Worm (Caenorhabditis elegans): Measurements from ENCODE around the gene sam-4.

sam-4 gene

DNA sequence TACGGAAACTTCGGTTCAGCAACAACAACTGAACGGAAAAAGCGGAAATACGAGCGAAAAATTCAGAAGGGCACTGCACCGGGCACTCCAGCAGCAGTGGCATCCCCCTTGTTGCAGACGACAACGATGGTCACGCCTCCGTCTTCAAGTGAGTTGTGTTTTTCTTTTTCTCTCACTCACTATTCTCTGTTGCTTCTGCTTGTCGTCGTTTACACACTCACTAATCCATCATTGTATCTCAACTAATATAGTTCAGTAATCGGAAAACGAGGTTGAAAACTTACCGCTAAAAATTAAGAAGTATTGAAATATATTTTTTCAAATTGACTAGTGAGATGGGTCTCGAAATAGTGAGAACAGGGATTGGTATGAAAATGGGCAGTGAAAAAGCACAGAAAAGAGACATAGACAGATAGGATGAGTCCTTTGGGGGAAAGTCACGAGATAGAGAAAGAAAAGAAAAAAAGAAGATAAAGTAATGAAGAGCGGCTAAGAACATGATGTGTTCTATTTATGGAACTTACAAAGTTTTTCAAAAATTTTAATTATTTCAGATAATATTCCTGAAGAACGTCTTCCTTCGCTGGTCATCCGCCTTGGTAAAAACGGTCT, 14.2 kb upstream of the sam-4 start:
- TF ChIP-seq unc-62 (GFP tag; optimal IDR thresholded peaks at IDR 0.05): no peak

DNA sequence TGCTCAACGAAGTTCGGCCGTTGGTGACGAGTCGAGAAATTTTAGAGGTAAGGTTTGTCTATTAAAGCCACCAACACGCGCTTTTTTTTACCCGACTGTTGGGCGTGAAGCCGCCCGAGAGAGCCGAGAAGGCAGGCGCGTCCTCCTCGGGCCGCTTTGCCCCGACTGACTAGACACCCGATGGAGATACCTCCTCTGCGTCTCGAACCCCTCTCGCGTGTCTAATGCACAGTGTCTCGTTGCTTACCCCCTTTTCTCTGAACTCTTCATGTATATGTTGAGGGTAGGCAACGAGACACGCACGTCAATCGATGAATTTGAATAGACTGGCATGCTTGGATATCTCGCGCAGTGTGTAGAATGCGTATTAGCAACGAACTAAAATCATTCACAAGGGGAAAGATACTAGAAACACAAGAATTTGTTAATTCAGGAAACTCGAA, 12.7 kb upstream of the sam-4 start:
- no peak for TF ChIP-seq unc-62 (GFP tag; optimal IDR thresholded peaks at IDR 0.05)

DNA sequence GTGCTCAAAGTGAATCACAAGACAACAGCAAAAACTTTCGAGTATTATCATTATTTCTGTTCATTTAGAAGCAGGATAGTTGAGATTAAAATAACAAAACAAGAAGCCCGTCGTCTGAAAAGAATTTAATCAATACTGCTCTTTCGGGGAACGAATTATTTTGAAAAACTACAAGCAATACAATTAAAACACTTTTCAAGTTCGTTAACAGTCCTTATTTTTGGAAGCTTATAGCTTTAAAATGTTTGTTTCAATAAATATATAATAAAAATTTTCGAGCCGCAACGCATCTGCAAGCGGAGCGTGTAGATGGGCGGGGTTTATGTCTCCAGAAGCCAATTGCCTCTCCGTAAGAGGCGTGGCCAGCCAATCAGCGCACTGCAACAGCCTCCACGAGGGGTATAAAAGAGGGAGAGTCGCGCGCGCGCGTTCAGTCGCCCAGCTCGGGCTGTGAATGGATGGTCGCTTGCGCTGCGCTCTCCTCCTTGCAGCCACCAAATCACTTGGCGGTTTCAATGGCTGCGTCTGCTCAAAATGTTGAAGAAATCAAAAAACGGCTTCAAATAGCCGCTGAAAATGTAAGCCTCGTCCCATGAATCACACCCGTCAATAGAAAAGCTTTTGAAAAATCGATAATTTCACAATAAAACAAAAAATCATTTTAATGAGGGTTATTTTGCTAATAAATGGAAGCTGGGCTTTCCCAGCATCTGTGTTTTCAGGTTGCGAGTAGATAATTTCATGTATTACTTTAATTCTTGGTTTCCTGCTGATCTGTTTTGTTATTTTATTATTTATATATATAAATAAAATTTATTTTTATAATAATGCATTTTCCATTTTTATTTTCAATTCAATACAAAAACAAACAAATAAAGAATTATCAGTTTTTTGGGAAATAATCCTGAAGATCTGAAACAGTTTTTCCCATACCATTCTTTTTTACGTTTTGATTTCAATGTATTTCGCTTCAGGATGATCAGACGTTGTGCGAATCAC, 11.9 kb upstream of the sam-4 start, which contains the start of the genes ift-43 and mdt-26:
Gene ift-43, minus strand, starts transcription at position 51 of the 999 bp plus-strand sequence.
Gene mdt-26, plus strand, starts transcription at position 446 of the 999 bp plus-strand sequence.
- TF ChIP-seq unc-62 (GFP tag; optimal IDR thresholded peaks at IDR 0.05): no peak

ce11 chrII:5660155-5660554, 11.1 kb upstream of the sam-4 start:
- no peak for TF ChIP-seq unc-62 (GFP tag; optimal IDR thresholded peaks at IDR 0.05)

- TF ChIP-seq unc-62 (GFP tag; optimal IDR thresholded peaks at IDR 0.05): no peak
Observed at ce11 chrII:5659675-5660074, 10.6 kb upstream of the sam-4 start, which contains the start of gene fut-3. TSS of gene fut-3 (minus strand) at chrII:5659775.

DNA sequence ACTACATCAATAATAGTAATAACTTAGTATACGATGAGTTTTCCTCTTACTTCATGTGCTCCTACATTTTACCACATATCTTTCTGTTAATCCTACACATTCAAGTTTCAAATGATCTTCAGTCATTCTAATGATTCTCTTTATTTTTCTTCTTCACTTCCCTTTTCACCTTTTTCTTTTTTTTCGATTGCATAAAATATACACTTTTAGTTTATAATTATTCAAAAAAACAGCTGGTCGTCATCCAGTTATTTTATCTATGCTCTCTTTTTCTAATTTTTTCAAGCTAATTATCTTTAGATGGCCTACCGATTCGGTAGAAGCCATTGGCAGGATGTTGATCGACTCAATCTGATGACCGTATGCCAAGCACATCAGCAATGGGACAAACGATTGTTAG, 5.1 kb upstream of the sam-4 start, which contains the start of gene F59E12.1:
Gene F59E12.1, plus strand, starts transcription at position 301 of the 400 bp plus-strand sequence.
- no peak for TF ChIP-seq unc-62 (GFP tag; optimal IDR thresholded peaks at IDR 0.05)

DNA sequence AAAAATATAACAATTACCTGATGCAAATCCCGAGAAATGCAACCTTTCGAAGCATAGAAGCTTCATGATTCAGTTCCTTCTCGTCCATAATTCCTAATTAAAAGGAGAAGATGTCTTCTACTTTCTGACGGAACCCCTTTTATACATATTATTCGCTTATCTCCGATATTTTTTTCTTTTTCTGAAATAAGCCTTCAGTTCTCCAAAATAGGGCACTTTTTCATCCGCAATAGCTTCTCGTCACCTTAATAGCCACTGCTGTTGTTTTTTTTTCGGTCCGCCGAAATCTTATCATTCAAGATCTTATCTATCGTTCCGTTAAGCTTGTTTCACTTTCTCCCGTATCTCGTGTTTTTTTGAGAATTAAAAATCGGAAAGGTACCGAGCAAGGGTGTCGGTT, 3.2 kb upstream of the sam-4 start, which contains the start of gene bli-2:
Gene bli-2, minus strand, starts transcription at position 101 of the 400 bp plus-strand sequence.
- TF ChIP-seq unc-62 (GFP tag; optimal IDR thresholded peaks at IDR 0.05): no peak

- TF ChIP-seq unc-62 (GFP tag; optimal IDR thresholded peaks at IDR 0.05): no peak
Observed at ce11 chrII:5651426-5651825, 2.3 kb upstream of the sam-4 start.

DNA sequence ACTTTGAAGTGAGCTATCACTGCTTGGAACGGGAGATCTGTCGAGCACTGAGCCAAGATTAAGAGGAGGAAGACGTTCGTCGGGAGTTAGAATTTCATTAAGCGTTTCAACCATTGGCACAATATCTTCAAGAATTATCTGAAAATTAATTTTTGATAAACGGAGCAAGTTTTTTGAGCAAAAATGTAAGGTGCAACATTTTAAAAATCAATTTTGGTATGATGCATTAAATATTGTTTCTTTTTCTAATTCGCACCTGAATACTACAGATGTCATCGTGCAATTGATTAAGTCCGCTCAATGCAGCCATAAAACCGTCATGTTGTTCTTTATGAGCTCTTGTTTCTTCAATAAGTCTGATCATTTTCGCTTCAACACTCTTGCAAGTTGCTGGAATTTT, 814 bp downstream of the sam-4 start, which contains the start of gene ddl-1:
Gene ddl-1, minus strand, starts transcription at position 101 of the 400 bp plus-strand sequence.
- no peak for TF ChIP-seq unc-62 (GFP tag; optimal IDR thresholded peaks at IDR 0.05)

ce11 chrII:5646942-5647341, 2.1 kb downstream of the sam-4 start, which contains the start of gene F59E12.9:
TSS of gene F59E12.9 (minus strand) at chrII:5647042.
- TF ChIP-seq unc-62 (GFP tag; optimal IDR thresholded peaks at IDR 0.05): no peak

DNA sequence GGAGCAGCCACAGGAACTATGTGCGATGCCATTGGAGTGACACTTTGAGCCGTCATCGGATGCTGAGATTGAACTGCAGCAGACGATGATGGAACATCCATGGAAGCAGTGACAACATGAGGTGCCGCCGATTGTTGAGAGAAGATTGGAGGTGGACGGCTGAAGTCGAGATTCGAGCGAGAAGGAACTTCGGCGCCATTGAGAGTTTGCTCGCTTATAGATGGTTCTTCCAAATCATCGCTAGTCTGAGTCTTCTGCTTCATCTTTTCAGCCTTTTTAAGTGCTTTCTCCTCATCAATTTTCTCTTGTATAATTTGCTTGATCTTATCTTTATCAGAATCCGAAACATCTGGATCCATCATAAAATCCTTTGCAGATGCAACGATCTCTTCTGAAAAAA, 7.0 kb downstream of the sam-4 start:
- TF ChIP-seq unc-62 (GFP tag; optimal IDR thresholded peaks at IDR 0.05): no peak

DNA sequence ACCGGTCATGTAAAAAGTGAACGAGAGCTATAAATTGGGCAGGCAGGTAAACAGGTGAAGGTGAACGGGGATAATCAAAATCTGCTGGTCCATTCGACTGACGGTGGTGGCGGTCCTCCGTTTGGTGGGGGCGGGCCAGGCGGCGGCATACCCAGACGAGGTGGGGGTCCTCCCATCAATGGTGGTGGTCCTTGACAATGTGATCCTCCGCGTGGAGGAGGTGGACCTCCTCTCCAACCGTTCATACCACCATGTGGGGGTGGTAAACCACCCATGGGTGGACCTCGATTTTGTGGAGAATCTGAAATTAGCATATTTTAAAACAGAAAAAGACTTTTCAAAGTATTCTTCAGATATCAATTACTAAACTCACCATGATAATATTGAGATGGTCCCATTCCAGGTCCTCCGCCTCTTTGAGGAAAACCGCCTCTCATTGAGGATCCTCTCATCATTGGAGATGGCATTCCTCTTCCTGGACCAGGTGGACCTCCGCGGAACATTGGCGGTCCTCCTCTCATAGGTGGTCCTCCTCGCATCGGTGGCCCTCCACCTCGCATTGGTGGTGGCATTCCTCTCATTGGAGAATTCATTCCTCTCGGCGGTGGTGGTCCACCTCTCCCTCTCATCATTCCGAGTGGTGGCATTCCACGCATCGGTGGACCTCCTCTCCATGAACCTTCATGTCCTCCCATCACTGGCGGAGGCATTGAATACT, 8.6 kb downstream of the sam-4 start:
- TF ChIP-seq unc-62 (GFP tag; optimal IDR thresholded peaks at IDR 0.05): no peak

ce11 chrII:5638059-5638458, 11.0 kb downstream of the sam-4 start, which contains the start of gene F59E12.3:
TSS of gene F59E12.3 (plus strand) at chrII:5638359.
- no peak for TF ChIP-seq unc-62 (GFP tag; optimal IDR thresholded peaks at IDR 0.05)

DNA sequence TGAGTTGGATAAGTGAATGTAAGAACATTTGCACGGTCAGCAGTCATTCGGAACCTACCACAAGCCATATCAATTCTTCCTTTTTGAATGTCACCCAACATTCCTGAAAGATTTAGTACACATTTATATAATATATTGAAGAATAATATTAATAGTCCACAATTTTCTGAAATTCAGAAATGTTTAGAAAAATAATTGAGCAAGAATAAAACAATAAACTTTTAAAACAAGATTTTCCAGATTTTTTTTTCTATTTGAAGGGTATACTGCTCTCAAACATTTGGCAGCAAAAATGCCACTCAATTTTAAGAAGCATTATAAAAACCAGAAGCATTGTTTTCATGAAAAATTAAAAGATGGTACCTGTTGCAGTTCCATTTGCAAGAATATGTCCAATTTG, 12.3 kb downstream of the sam-4 start, which contains the start of gene F59E12.8:
Gene F59E12.8, minus strand, starts transcription at position 101 of the 400 bp plus-strand sequence.
- TF ChIP-seq unc-62 (GFP tag; optimal IDR thresholded peaks at IDR 0.05): no peak

DNA sequence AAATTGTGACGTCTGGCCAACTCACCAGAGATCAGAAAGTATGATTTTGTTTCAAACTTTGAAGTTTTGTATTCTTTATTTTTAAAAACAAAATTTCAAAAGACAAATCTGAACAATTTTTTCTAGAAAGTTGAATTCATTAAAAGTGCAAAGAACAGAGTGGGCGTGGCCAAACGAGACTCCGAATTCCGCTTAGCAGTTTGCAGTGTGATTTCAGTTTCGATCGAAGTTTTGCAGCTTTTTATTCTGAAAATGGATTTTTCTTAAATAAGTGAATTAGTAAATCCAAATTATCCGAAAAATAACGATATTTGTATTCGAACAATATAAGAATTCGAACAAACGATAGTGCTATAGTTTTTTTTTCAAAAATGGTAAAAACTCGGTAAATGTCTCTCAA, 15.6 kb downstream of the sam-4 start:
- no peak for TF ChIP-seq unc-62 (GFP tag; optimal IDR thresholded peaks at IDR 0.05)
